Worm (Caenorhabditis elegans): ENCODE measurements around the gene C25D7.5.

DNA sequence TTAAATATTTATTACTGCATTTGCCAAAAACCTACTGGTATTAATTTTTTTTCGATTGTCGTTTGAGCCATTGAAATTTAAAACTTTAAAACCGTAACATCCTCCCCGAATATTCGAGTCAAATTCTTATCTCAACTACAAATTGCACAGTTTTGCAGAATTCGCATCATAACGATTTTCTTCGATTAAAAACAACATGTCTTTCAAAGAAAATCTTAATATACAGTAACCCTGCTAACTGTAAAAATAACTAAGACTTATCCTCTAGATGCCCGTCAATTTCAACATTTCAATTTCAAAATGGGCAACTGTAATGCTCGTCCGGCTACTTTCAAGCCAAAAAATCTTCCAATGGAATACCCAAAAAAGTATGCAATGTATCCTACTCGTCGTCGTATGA, 31.7 kb upstream of the C25D7.5 start, which contains the start of gene F14H8.5:
- no peak for TF ChIP-seq ets-7 (tag; optimal IDR thresholded peaks at IDR 0.05)
- TF ChIP-seq hmbx-1 (tag; optimal IDR thresholded peaks at IDR 0.05): no peak
- no peak for TF ChIP-seq ama-1 (optimal IDR thresholded peaks at IDR 0.05)
- TF ChIP-seq aly-1 (tag; optimal IDR thresholded peaks at IDR 0.05): no peak
- no peak for TF ChIP-seq sea-1 (GFP tag; conservative IDR thresholded peaks at IDR 0.05)
- no peak for TF ChIP-seq tbx-37 (GFP tag; conservative IDR thresholded peaks at IDR 0.05)
- TF ChIP-seq B0310.2 (tag; optimal IDR thresholded peaks at IDR 0.05): no peak
- no peak for TF ChIP-seq ceh-36 (tag; optimal IDR thresholded peaks at IDR 0.05)
- TF ChIP-seq flt-1 (GFP tag; IDR thresholded peaks at IDR 0.05): no peak

All from whole organism, early embryonic.